Fruit fly (Drosophila melanogaster) whole organism, embryonic: ENCODE data around the gene Rpn12.

Source experiments
- CG10147 ChIP-seq: fragments of 200-800 bp; sonication (Bioruptor generic); optimal IDR thresholded peaks from 2 replicates; lab custom pipeline; 2019; ENCODE audit warnings: missing biosample characterization, mild to moderate bottlenecking, missing genetic modification characterization, moderate library complexity
- CG11247 ChIP-seq: fragments of 200-800 bp; sonication (Bioruptor generic); IDR thresholded peaks from 2 replicates; pipeline ENCODE4 v1.3.6; 2022; ENCODE audit warnings: missing biosample characterization, missing genetic modification characterization
- CG11696 ChIP-seq: fragments of 200-800 bp; sonication (Bioruptor generic); IDR thresholded peaks from 2 replicates; pipeline ENCODE4 v1.3.6; 2022; ENCODE audit warnings: missing biosample characterization, missing genetic modification characterization
- CG12659 ChIP-seq: fragments of 200-800 bp; sonication (Bioruptor generic); optimal IDR thresholded peaks from 3 replicates; lab custom pipeline; 2017; ENCODE audit warnings: mild to moderate bottlenecking, missing biosample characterization, missing genetic modification reagents, missing genetic modification characterization
- CG13123 ChIP-seq: fragments of 200-800 bp; sonication (Bioruptor generic); optimal IDR thresholded peaks from 2 replicates; lab custom pipeline; 2016; ENCODE audit warnings: missing biosample characterization, missing genetic modification characterization
- CG13624 ChIP-seq: fragments of 200-800 bp; sonication (Bioruptor generic); optimal IDR thresholded peaks from 2 replicates; lab custom pipeline; 2016; ENCODE audit warnings: missing biosample characterization, missing genetic modification characterization
- CG15269 ChIP-seq: fragments of 200-800 bp; sonication (Bioruptor generic); optimal IDR thresholded peaks from 2 replicates; lab custom pipeline; 2018; ENCODE audit warnings: missing biosample characterization, mild to moderate bottlenecking, missing genetic modification characterization, moderate library complexity
- CG1602 ChIP-seq: fragments of 200-800 bp; sonication (Bioruptor generic); optimal IDR thresholded peaks from 3 replicates; lab custom pipeline; 2016; ENCODE audit warnings: missing biosample characterization, missing genetic modification characterization
- CG16815 ChIP-seq: fragments of 200-800 bp; sonication (Bioruptor generic); optimal IDR thresholded peaks from 3 replicates; lab custom pipeline; 2017; ENCODE audit warnings: missing biosample characterization, mild to moderate bottlenecking, missing genetic modification characterization
- CG18011 ChIP-seq: fragments of 200-800 bp; sonication (Bioruptor generic); optimal IDR thresholded peaks from 2 replicates; lab custom pipeline; 2017; ENCODE audit warnings: missing biosample characterization, missing genetic modification characterization, mild to moderate bottlenecking, moderate library complexity, missing genotype
- CG3065 ChIP-seq: fragments of 200-800 bp; sonication (Bioruptor generic); optimal IDR thresholded peaks from 2 replicates; lab custom pipeline; 2016; ENCODE audit warnings: missing biosample characterization, missing genetic modification characterization
- CG33213 ChIP-seq: fragments of 200-800 bp; sonication (Bioruptor generic); optimal IDR thresholded peaks from 3 replicates; lab custom pipeline; 2016; ENCODE audit warnings: missing biosample characterization, missing genetic modification characterization
- CG5180 ChIP-seq: fragments of 200-800 bp; sonication (Bioruptor generic); optimal IDR thresholded peaks from 3 replicates; lab custom pipeline; 2017; ENCODE audit warnings: missing biosample characterization, missing genetic modification characterization, mild to moderate bottlenecking, moderate library complexity, missing genetic modification reagents
- CG5953 ChIP-seq: fragments of 200-800 bp; sonication (Bioruptor generic); IDR thresholded peaks from 2 replicates; pipeline ENCODE4 v1.3.6; 2022; ENCODE audit warnings: missing biosample characterization, missing genetic modification characterization
- CG7928 ChIP-seq: fragments of 200-800 bp; sonication (Bioruptor generic); optimal IDR thresholded peaks from 2 replicates; lab custom pipeline; 2017; ENCODE audit warnings: missing biosample characterization, mild to moderate bottlenecking, missing genetic modification characterization
- CG9609 ChIP-seq: fragments of 200-800 bp; sonication (Bioruptor generic); optimal IDR thresholded peaks from 3 replicates; lab custom pipeline; 2016; ENCODE audit warnings: missing biosample characterization, missing genetic modification characterization
- CG9876 ChIP-seq: fragments of 200-800 bp; sonication (Bioruptor generic); optimal IDR thresholded peaks from 2 replicates; lab custom pipeline; 2016; ENCODE audit warnings: missing biosample characterization, missing genetic modification characterization
- Dad ChIP-seq: fragments of 200-800 bp; sonication (Bioruptor generic); optimal IDR thresholded peaks from 3 replicates; lab custom pipeline; 2016; ENCODE audit warnings: missing biosample characterization, missing genetic modification characterization
- Dbx ChIP-seq: fragments of 200-800 bp; sonication (Bioruptor generic); IDR thresholded peaks from 3 replicates; pipeline ENCODE4 v1.3.6; 2022; ENCODE audit warnings: missing biosample characterization, missing genetic modification characterization
- Dref ChIP-seq: fragments of 200-800 bp; sonication (Bioruptor generic); IDR thresholded peaks from 2 replicates; pipeline ENCODE4 v1.3.6; 2022; ENCODE audit warnings: missing biosample characterization, missing genetic modification characterization
- Drgx ChIP-seq: fragments of 200-800 bp; sonication (Bioruptor generic); IDR thresholded peaks from 2 replicates; pipeline ENCODE4 v1.3.6; 2022; ENCODE audit warnings: missing biosample characterization, missing genetic modification characterization
- E2f1 ChIP-seq: fragments of 200-800 bp; sonication (Bioruptor generic); IDR thresholded peaks from 2 replicates; pipeline ENCODE4 v1.3.6; 2022; ENCODE audit warnings: missing biosample characterization, missing genetic modification characterization
- Fer1 ChIP-seq: fragments of 200-800 bp; sonication (Bioruptor generic); optimal IDR thresholded peaks from 2 replicates; lab custom pipeline; 2017; ENCODE audit warnings: missing biosample characterization, mild to moderate bottlenecking, missing genetic modification characterization
- Fer2 ChIP-seq: fragments of 200-800 bp; sonication (Bioruptor generic); optimal IDR thresholded peaks from 2 replicates; lab custom pipeline; 2018; ENCODE audit warnings: missing biosample characterization, mild to moderate bottlenecking, missing genetic modification characterization, moderate library complexity
- Jarid2 ChIP-seq: fragments of 200-800 bp; sonication (Bioruptor generic); optimal IDR thresholded peaks from 3 replicates; lab custom pipeline; 2017; ENCODE audit warnings: mild to moderate bottlenecking, missing biosample characterization, missing genetic modification reagents, missing genetic modification characterization
- Mad ChIP-seq: fragments of 200-800 bp; sonication (Bioruptor generic); optimal IDR thresholded peaks from 2 replicates; lab custom pipeline; 2016; ENCODE audit warnings: missing biosample characterization, missing genetic modification characterization
- Mes4 ChIP-seq: fragments of 200-800 bp; sonication (Bioruptor generic); optimal IDR thresholded peaks from 2 replicates; lab custom pipeline; 2016; ENCODE audit warnings: missing biosample characterization, missing genetic modification characterization
- Opbp ChIP-seq: fragments of 200-800 bp; sonication (Bioruptor generic); IDR thresholded peaks from 3 replicates; pipeline ENCODE4 v1.3.6; 2022; ENCODE audit warnings: missing biosample characterization, missing genetic modification characterization; ENCODE audit not compliant: partially characterized antibody
- Pdp1 ChIP-seq, 2 experiments: fragments of 200-800 bp; sonication (Bioruptor generic); optimal IDR thresholded peaks; 3 replicates each; lab custom pipeline; 2016; ENCODE audit warnings: missing biosample characterization in 2 of 2, missing genetic modification characterization in 2 of 2, mild to moderate bottlenecking in 1 of 2, moderate library complexity in 1 of 2
- Sry-δ ChIP-seq: fragments of 200-800 bp; sonication (Bioruptor generic); optimal IDR thresholded peaks from 2 replicates; lab custom pipeline; 2016; ENCODE audit warnings: missing biosample characterization, missing genetic modification characterization
- Ssrp ChIP-seq: fragments of 200-800 bp; sonication (Bioruptor generic); optimal IDR thresholded peaks from 2 replicates; lab custom pipeline; 2018; ENCODE audit warnings: missing biosample characterization, mild to moderate bottlenecking, missing genetic modification characterization, moderate library complexity
- ato ChIP-seq: fragments of 200-800 bp; sonication (Bioruptor generic); IDR thresholded peaks from 2 replicates; pipeline ENCODE4 v1.3.6; 2022; ENCODE audit warnings: missing biosample characterization, missing genetic modification characterization; ENCODE audit not compliant: partially characterized antibody
- dan ChIP-seq: fragments of 200-800 bp; sonication (Bioruptor generic); IDR thresholded peaks from 2 replicates; pipeline ENCODE4 v1.3.6; 2022; ENCODE audit warnings: missing biosample characterization, missing genetic modification characterization
- dmrt11E ChIP-seq: fragments of 200-800 bp; sonication (Bioruptor generic); optimal IDR thresholded peaks from 3 replicates; lab custom pipeline; 2018; ENCODE audit warnings: missing biosample characterization, mild to moderate bottlenecking, missing genetic modification characterization, moderate library complexity
- dysf ChIP-seq: fragments of 200-800 bp; sonication (Bioruptor generic); IDR thresholded peaks from 3 replicates; pipeline ENCODE4 v1.3.6; 2022; ENCODE audit warnings: missing biosample characterization, missing genetic modification characterization
- emc ChIP-seq: fragments of 200-800 bp; sonication (Bioruptor generic); optimal IDR thresholded peaks from 2 replicates; lab custom pipeline; 2016; ENCODE audit warnings: missing biosample characterization, missing genetic modification characterization
- eyg ChIP-seq: fragments of 200-800 bp; sonication (Bioruptor generic); optimal IDR thresholded peaks from 3 replicates; lab custom pipeline; 2016; ENCODE audit warnings: missing biosample characterization, missing genetic modification characterization
- fd64A ChIP-seq: fragments of 200-800 bp; sonication (Bioruptor generic); optimal IDR thresholded peaks from 3 replicates; lab custom pipeline; 2018; ENCODE audit warnings: missing biosample characterization, mild to moderate bottlenecking, missing genetic modification characterization
- gfzf ChIP-seq: fragments of 200-800 bp; sonication (Bioruptor generic); optimal IDR thresholded peaks from 2 replicates; lab custom pipeline; 2016; ENCODE audit warnings: missing biosample characterization, mild to moderate bottlenecking, missing genetic modification characterization, moderate library complexity
- mld ChIP-seq: fragments of 200-800 bp; sonication (Bioruptor generic); IDR thresholded peaks from 3 replicates; pipeline ENCODE4 v1.3.6; 2022; ENCODE audit warnings: missing biosample characterization, missing genetic modification characterization; ENCODE audit not compliant: partially characterized antibody
- nerfin-2 ChIP-seq: fragments of 200-800 bp; sonication (Bioruptor generic); IDR thresholded peaks from 2 replicates; pipeline ENCODE4 v1.3.6; 2022; ENCODE audit warnings: missing biosample characterization, missing genetic modification characterization; ENCODE audit not compliant: partially characterized antibody
- sima ChIP-seq: fragments of 200-800 bp; sonication (Bioruptor generic); optimal IDR thresholded peaks from 2 replicates; lab custom pipeline; 2016; ENCODE audit warnings: missing biosample characterization, missing genetic modification characterization
- sr ChIP-seq: fragments of 200-800 bp; sonication (Bioruptor generic); IDR thresholded peaks from 3 replicates; pipeline ENCODE4 v1.3.6; 2022; ENCODE audit warnings: missing biosample characterization, missing genetic modification characterization
- sug ChIP-seq: fragments of 200-800 bp; optimal IDR thresholded peaks from 2 replicates; lab custom pipeline; 2019; ENCODE audit warnings: missing biosample characterization, mild to moderate bottlenecking, missing genetic modification characterization, moderate library complexity
- tap ChIP-seq: fragments of 200-800 bp; optimal IDR thresholded peaks from 3 replicates; lab custom pipeline; 2019; ENCODE audit warnings: missing biosample characterization, mild to moderate bottlenecking, missing genetic modification characterization, moderate library complexity
- trh ChIP-seq: fragments of 200-800 bp; sonication (Bioruptor generic); optimal IDR thresholded peaks from 2 replicates; lab custom pipeline; 2016; ENCODE audit warnings: missing biosample characterization, missing genetic modification characterization
- tup ChIP-seq: fragments of 200-800 bp; sonication (Bioruptor generic); optimal IDR thresholded peaks from 2 replicates; lab custom pipeline; 2016; ENCODE audit warnings: missing biosample characterization, mild to moderate bottlenecking, missing genetic modification characterization, moderate library complexity
- tx ChIP-seq: fragments of 200-800 bp; sonication (Bioruptor generic); optimal IDR thresholded peaks from 2 replicates; lab custom pipeline; 2016; ENCODE audit warnings: missing biosample characterization, missing genetic modification characterization
- unc-4 ChIP-seq: fragments of 200-800 bp; sonication (Bioruptor generic); IDR thresholded peaks from 2 replicates; pipeline ENCODE4 v1.3.6; 2022; ENCODE audit warnings: missing biosample characterization, missing genetic modification characterization; ENCODE audit not compliant: partially characterized antibody
- vfl ChIP-seq: fragments of 200-800 bp; sonication (Bioruptor generic); optimal IDR thresholded peaks from 2 replicates; lab custom pipeline; 2016; ENCODE audit warnings: missing biosample characterization, missing genetic modification characterization

The Rpn12 gene

DNA sequence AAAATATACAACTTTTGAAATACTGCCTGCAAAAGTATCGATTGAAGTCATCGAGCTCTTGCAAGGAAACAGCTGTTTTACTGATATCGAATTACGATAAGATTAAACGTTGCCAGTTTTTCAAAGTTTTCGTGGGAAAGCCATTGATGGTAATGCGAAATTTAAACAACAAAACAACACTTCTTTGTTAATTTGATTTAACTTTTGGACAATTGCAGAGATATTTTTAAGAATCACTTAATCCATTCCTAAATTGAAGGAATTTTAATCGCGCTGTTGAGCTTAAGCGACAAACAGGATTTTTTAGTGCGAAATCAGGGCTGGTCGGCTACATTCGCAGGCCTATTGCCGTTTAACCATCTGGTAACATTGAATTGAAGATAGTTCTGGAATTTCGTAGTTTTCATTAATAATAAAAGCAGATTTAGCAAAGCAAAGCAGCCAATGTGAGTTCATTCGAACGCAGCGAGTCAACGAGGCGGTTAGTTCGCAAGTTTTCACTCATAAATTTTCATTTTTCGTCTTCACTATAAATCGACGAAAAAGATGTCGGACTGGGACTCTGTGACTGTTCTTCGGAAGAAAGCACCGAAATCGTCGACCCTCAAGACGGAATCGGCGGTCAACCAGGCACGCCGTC is 8.4 kb upstream of the Rpn12 start, which contains the start of gene mbf1 (continued):
- no peak for TF ChIP-seq Jarid2
- TF ChIP-seq emc (GFP tag; lab: Kevin White, UChicago): no peak
- TF ChIP-seq CG12659 (GFP tag; lab: Kevin White, UChicago): peak; percentile 80
- TF ChIP-seq CG16815: no peak
- TF ChIP-seq tap (tag; lab: Kevin White, UChicago): no peak
- peak; percentile 97 for TF ChIP-seq gfzf (GFP tag; lab: Kevin White, UChicago)
- peak in 1 of 2 experiments; percentile 39 for TF ChIP-seq Pdp1 (GFP tag; optimal IDR thresholded peaks at IDR 0.05; lab: Kevin White, UChicago)
- TF ChIP-seq CG11247: no peak
- no peak for TF ChIP-seq eyg (GFP tag; lab: Kevin White, UChicago)
- no peak for TF ChIP-seq tup (GFP tag; lab: Kevin White, UChicago)
- no peak for TF ChIP-seq nerfin-2 (GFP tag; lab: Robert Waterston, UW)
- TF ChIP-seq trh (GFP tag; lab: Kevin White, UChicago): no peak
- no peak for TF ChIP-seq tx (GFP tag; lab: Kevin White, UChicago)
- TF ChIP-seq CG7928 (GFP tag; lab: Kevin White, UChicago): peak; percentile 19
- peak; percentile 5 for TF ChIP-seq CG18011 (GFP tag; lab: Kevin White, UChicago)
- TF ChIP-seq CG9876: no peak
- no peak for TF ChIP-seq CG9609 (GFP tag; lab: Kevin White, UChicago)
- TF ChIP-seq dmrt11E (tag; lab: Kevin White, UChicago): peak; percentile 10
- no peak for TF ChIP-seq vfl (GFP tag; lab: Kevin White, UChicago)
- no peak for TF ChIP-seq CG13123 (GFP tag; lab: Kevin White, UChicago)
- TF ChIP-seq Fer1: no peak
- no peak for TF ChIP-seq dan (GFP tag; lab: Robert Waterston, UW)
- TF ChIP-seq CG15269 (tag; lab: Kevin White, UChicago): peak; percentile 16
- TF ChIP-seq CG11696 (GFP tag; lab: Robert Waterston, UW): no peak
- TF ChIP-seq Dref (GFP tag; lab: Robert Waterston, UW): peak; percentile 67
- no peak for TF ChIP-seq CG5180
- TF ChIP-seq CG5953 (GFP tag; lab: Robert Waterston, UW): no peak
- no peak for TF ChIP-seq Ssrp
- 0 out of 3 replicates have a peak, but pooled peaks have one; percentile 14 for TF ChIP-seq Dbx (GFP tag; lab: Robert Waterston, UW)
- TF ChIP-seq Fer2: no peak
- no peak for TF ChIP-seq Drgx
- TF ChIP-seq E2f1: no peak
- no peak for TF ChIP-seq CG3065 (GFP tag; lab: Kevin White, UChicago)
- no peak for TF ChIP-seq Dad
- TF ChIP-seq CG1602 (GFP tag; lab: Kevin White, UChicago): no peak
- no peak for TF ChIP-seq ato (GFP tag; lab: Robert Waterston, UW)
- no peak for TF ChIP-seq Mad (GFP tag; lab: Kevin White, UChicago)
- TF ChIP-seq CG33213 (GFP tag; lab: Kevin White, UChicago): peak; percentile 8
- no peak for TF ChIP-seq fd64A (GFP tag; lab: Kevin White, UChicago)
- TF ChIP-seq Sry-δ (GFP tag; lab: Kevin White, UChicago): peak; percentile 79
- peak; percentile 23 for TF ChIP-seq CG13624 (GFP tag; lab: Kevin White, UChicago)
- no peak for TF ChIP-seq Opbp (GFP tag; lab: Robert Waterston, UW)
- no peak for TF ChIP-seq sima (GFP tag; lab: Kevin White, UChicago)
- peak; percentile 71 for TF ChIP-seq unc-4
- TF ChIP-seq sr (GFP tag; lab: Robert Waterston, UW): no peak
- TF ChIP-seq Mes4 (GFP tag; lab: Kevin White, UChicago): peak; percentile 2
- peak; percentile 39 for TF ChIP-seq sug (tag; lab: Kevin White, UChicago)
- TF ChIP-seq CG10147 (GFP tag; lab: Kevin White, UChicago): no peak
- TF ChIP-seq dysf (GFP tag; lab: Robert Waterston, UW): no peak
- TF ChIP-seq mld (GFP tag; lab: Robert Waterston, UW): 0 out of 3 replicates have a peak, but pooled peaks have one; percentile 13
